Worm (Caenorhabditis elegans): ENCODE data around the gene acly-1.

ce11 chrX:1454385-1454784, 25.0 kb upstream of the acly-1 start:
- TF ChIP-seq nhr-28 (tag; optimal IDR thresholded peaks at IDR 0.05) (no peak), lsy-2 (tag; optimal IDR thresholded peaks at IDR 0.05) (peak; percentile 77 to 84), mep-1 (tag; optimal IDR thresholded peaks at IDR 0.05) (peak; percentile 84), ama-1 (optimal IDR thresholded peaks at IDR 0.05) (no peak), snpc-4 (tag; optimal IDR thresholded peaks at IDR 0.05) (peak; percentile 65), egl-27 (tag; optimal IDR thresholded peaks at IDR 0.05) (peak; percentile 55 to 81), nhr-12 (tag; optimal IDR thresholded peaks at IDR 0.05) (no peak), blmp-1 (tag; optimal IDR thresholded peaks at IDR 0.05) (peak; percentile 66)
